Fruit fly (Drosophila melanogaster): ENCODE data around the gene CG6567.

dm6 chr3R:10893327-10893726 lies 39.1 kb upstream of the CG6567 start, which contains the start of gene CG6621:
- TF ChIP-seq CTCF (optimal IDR thresholded peaks at IDR 0.05) (peak; percentile 50 to 68), CG8478 (optimal IDR thresholded peaks at IDR 0.05) (no peak)
